Worm (Caenorhabditis elegans): ENCODE data around the gene ZK686.1.

DNA sequence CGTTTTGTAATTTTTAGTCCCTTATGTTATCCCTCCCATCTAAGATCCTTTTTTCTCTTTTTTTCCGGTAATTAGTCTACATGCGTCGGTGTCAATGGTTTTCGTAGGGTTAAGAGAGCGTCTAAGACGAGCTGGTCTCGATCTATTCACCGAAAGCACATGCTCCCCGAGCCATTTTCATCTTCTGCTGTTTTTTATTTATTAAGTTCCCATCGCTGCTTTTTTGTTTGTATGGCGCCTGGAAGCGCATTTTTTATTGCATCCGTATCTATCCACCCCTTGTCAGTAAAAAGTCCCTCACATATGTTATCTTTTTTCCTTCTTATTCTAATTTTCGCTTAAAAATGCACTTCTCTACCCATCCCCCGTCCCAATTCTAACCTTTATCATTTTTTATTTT is 36.1 kb upstream of the ZK686.1 start:
- no peak for TF ChIP-seq aha-1 (tag)
- no peak for TF ChIP-seq nhr-237 (tag; optimal IDR thresholded peaks at IDR 0.05)
- TF ChIP-seq lir-3 (tag; optimal IDR thresholded peaks at IDR 0.05) = no peak
- no peak for TF ChIP-seq ceh-82 (tag; optimal IDR thresholded peaks at IDR 0.05)
- no peak for TF ChIP-seq mdl-1 (tag; optimal IDR thresholded peaks at IDR 0.05)
- no peak for TF ChIP-seq aly-2 (tag; optimal IDR thresholded peaks at IDR 0.05)
- no peak for TF ChIP-seq mep-1 (tag; optimal IDR thresholded peaks at IDR 0.05)
- no peak for TF ChIP-seq R02D3.7 (tag; optimal IDR thresholded peaks at IDR 0.05)
- no peak for TF ChIP-seq lsy-2 (tag; optimal IDR thresholded peaks at IDR 0.05)
- no peak for TF ChIP-seq lin-39 (tag; optimal IDR thresholded peaks at IDR 0.05)

Measured in whole organism, L4 larva.